Fruit fly (Drosophila melanogaster) whole organism, embryonic: ENCODE results near the gene CG43407.

ENCODE experiments used
- Bdp1 ChIP-seq: fragments of 200-800 bp; sonication (Bioruptor generic); optimal IDR thresholded peaks from 3 replicates; lab custom pipeline; 2016; ENCODE audit warnings: missing biosample characterization, missing genetic modification characterization
- CG11504 ChIP-seq: fragments of 200-800 bp; sonication (Bioruptor generic); optimal IDR thresholded peaks from 3 replicates; lab custom pipeline; 2019; ENCODE audit warnings: missing biosample characterization, mild to moderate bottlenecking, missing genetic modification characterization, moderate library complexity
- CG12104 ChIP-seq: fragments of 200-800 bp; sonication (Bioruptor generic); optimal IDR thresholded peaks from 3 replicates; lab custom pipeline; 2016; ENCODE audit warnings: missing biosample characterization, missing genetic modification characterization
- CG13894 ChIP-seq: fragments of 200-800 bp; sonication (Bioruptor generic); optimal IDR thresholded peaks from 3 replicates; lab custom pipeline; 2018; ENCODE audit warnings: missing biosample characterization, mild to moderate bottlenecking, missing genetic modification characterization, moderate library complexity
- CG16863 ChIP-seq: fragments of 200-800 bp; sonication (Bioruptor generic); optimal IDR thresholded peaks from 3 replicates; lab custom pipeline; 2016; ENCODE audit warnings: missing biosample characterization, missing genetic modification characterization
- CG18476 ChIP-seq: fragments of 200-800 bp; sonication (Bioruptor generic); optimal IDR thresholded peaks from 2 replicates; lab custom pipeline; 2016; ENCODE audit warnings: missing biosample characterization, mild to moderate bottlenecking, missing genetic modification characterization
- CG3065 ChIP-seq: fragments of 200-800 bp; sonication (Bioruptor generic); optimal IDR thresholded peaks from 2 replicates; lab custom pipeline; 2016; ENCODE audit warnings: missing biosample characterization, missing genetic modification characterization
- CG3163 ChIP-seq: fragments of 200-800 bp; sonication (Bioruptor generic); optimal IDR thresholded peaks from 3 replicates; lab custom pipeline; 2016; ENCODE audit warnings: missing biosample characterization, missing genetic modification characterization
- CG3847 ChIP-seq: fragments of 200-800 bp; sonication (Bioruptor generic); IDR thresholded peaks from 2 replicates; pipeline ENCODE4 v1.3.6; 2022; ENCODE audit warnings: missing biosample characterization, missing genetic modification characterization
- CG4617 ChIP-seq: fragments of 200-800 bp; sonication (Bioruptor generic); optimal IDR thresholded peaks from 3 replicates; lab custom pipeline; 2016; ENCODE audit warnings: missing biosample characterization, missing genetic modification characterization, borderline replicate concordance
- CG6175 ChIP-seq: fragments of 200-800 bp; sonication (Bioruptor generic); IDR thresholded peaks from 3 replicates; pipeline ENCODE4 v1.3.6; 2022; ENCODE audit warnings: missing biosample characterization, missing genetic modification characterization
- CG6683 ChIP-seq: fragments of 200-800 bp; sonication (Bioruptor generic); optimal IDR thresholded peaks from 2 replicates; lab custom pipeline; 2017; ENCODE audit warnings: missing biosample characterization, mild to moderate bottlenecking, missing genetic modification characterization, missing genetic modification reagents
- CG6689 ChIP-seq: fragments of 200-800 bp; sonication (Bioruptor generic); IDR thresholded peaks from 2 replicates; pipeline ENCODE4 v1.3.6; 2022; ENCODE audit warnings: missing biosample characterization, missing genetic modification characterization
- CG8478 ChIP-seq: fragments of >200 bp; optimal IDR thresholded peaks from 2 replicates; lab custom pipeline; 2018
- CG9797 ChIP-seq: fragments of 200-800 bp; sonication (Bioruptor generic); optimal IDR thresholded peaks from 3 replicates; lab custom pipeline; 2018; ENCODE audit warnings: missing biosample characterization, mild to moderate bottlenecking, missing genetic modification characterization
- CG9876 ChIP-seq: fragments of 200-800 bp; sonication (Bioruptor generic); optimal IDR thresholded peaks from 2 replicates; lab custom pipeline; 2016; ENCODE audit warnings: missing biosample characterization, missing genetic modification characterization
- CG9932 ChIP-seq: fragments of 200-800 bp; sonication (Bioruptor generic); IDR thresholded peaks from 2 replicates; pipeline ENCODE4 v1.3.6; 2022; ENCODE audit warnings: missing biosample characterization, missing genetic modification characterization
- CHES-1-like ChIP-seq: fragments of 200-800 bp; sonication (Bioruptor generic); optimal IDR thresholded peaks from 2 replicates; lab custom pipeline; 2016; ENCODE audit warnings: missing biosample characterization, missing genetic modification characterization
- Dad ChIP-seq: fragments of 200-800 bp; sonication (Bioruptor generic); optimal IDR thresholded peaks from 3 replicates; lab custom pipeline; 2016; ENCODE audit warnings: missing biosample characterization, missing genetic modification characterization
- E2f1 ChIP-seq: fragments of 200-800 bp; sonication (Bioruptor generic); IDR thresholded peaks from 2 replicates; pipeline ENCODE4 v1.3.6; 2022; ENCODE audit warnings: missing biosample characterization, missing genetic modification characterization
- Elba2 ChIP-seq: fragments of 200-800 bp; sonication (Bioruptor generic); optimal IDR thresholded peaks from 3 replicates; lab custom pipeline; 2016; ENCODE audit warnings: missing biosample characterization, missing genetic modification characterization
- Ets65A ChIP-seq: fragments of 200-800 bp; sonication (Bioruptor generic); peaks from one replicate; lab custom pipeline; 2016; ENCODE audit warnings: missing biosample characterization, missing genetic modification characterization
- Fer2 ChIP-seq: fragments of 200-800 bp; sonication (Bioruptor generic); optimal IDR thresholded peaks from 2 replicates; lab custom pipeline; 2018; ENCODE audit warnings: missing biosample characterization, mild to moderate bottlenecking, missing genetic modification characterization, moderate library complexity
- Gug ChIP-seq: fragments of 200-800 bp; sonication (Bioruptor generic); IDR thresholded peaks from 4 replicates; pipeline ENCODE4 v1.3.6; 2022; ENCODE audit warnings: missing biosample characterization, missing genetic modification characterization
- HLH3B ChIP-seq: fragments of 200-800 bp; sonication (Bioruptor generic); IDR thresholded peaks from 2 replicates; pipeline ENCODE4 v1.3.6; 2022; ENCODE audit warnings: missing biosample characterization, missing genetic modification characterization
- Hmr ChIP-seq: fragments of 200-800 bp; sonication (Bioruptor generic); optimal IDR thresholded peaks from 3 replicates; lab custom pipeline; 2017; ENCODE audit warnings: mild to moderate bottlenecking, missing biosample characterization, missing genetic modification reagents, missing genetic modification characterization
- Hmx ChIP-seq: fragments of 200-800 bp; sonication (Bioruptor generic); optimal IDR thresholded peaks from 2 replicates; lab custom pipeline; 2016; ENCODE audit warnings: missing biosample characterization, missing genetic modification characterization
- Neu2 ChIP-seq: fragments of 200-800 bp; sonication (Bioruptor generic); optimal IDR thresholded peaks from 3 replicates; lab custom pipeline; 2016; ENCODE audit warnings: missing biosample characterization, missing genetic modification characterization, borderline replicate concordance
- Sox100B ChIP-seq: fragments of 200-800 bp; sonication (Bioruptor generic); optimal IDR thresholded peaks from 3 replicates; lab custom pipeline; 2018; ENCODE audit warnings: missing biosample characterization, mild to moderate bottlenecking, missing genetic modification characterization
- Sry-δ ChIP-seq: fragments of 200-800 bp; sonication (Bioruptor generic); optimal IDR thresholded peaks from 2 replicates; lab custom pipeline; 2016; ENCODE audit warnings: missing biosample characterization, missing genetic modification characterization
- Usf ChIP-seq: fragments of 200-800 bp; sonication (Bioruptor generic); optimal IDR thresholded peaks from 2 replicates; lab custom pipeline; 2017; ENCODE audit warnings: missing genotype, missing biosample characterization, missing genetic modification characterization
- Xrp1 ChIP-seq: fragments of 200-800 bp; sonication (Bioruptor generic); IDR thresholded peaks from 2 replicates; pipeline ENCODE4 v1.3.6; 2022; ENCODE audit warnings: missing biosample characterization, missing genetic modification characterization
- YL-1 ChIP-seq: fragments of 200-800 bp; sonication (Bioruptor generic); optimal IDR thresholded peaks from 3 replicates; lab custom pipeline; 2017; ENCODE audit warnings: missing biosample characterization, mild to moderate bottlenecking, missing genetic modification characterization
- ap ChIP-seq: fragments of 200-800 bp; sonication (Bioruptor generic); IDR thresholded peaks from 2 replicates; pipeline ENCODE4 v1.3.6; 2022; ENCODE audit warnings: missing biosample characterization, missing genetic modification characterization
- btn ChIP-seq: fragments of 200-800 bp; sonication (Bioruptor generic); optimal IDR thresholded peaks from 2 replicates; lab custom pipeline; 2016; ENCODE audit warnings: missing biosample characterization, missing genetic modification characterization
- caup ChIP-seq: fragments of 200-800 bp; sonication (Bioruptor generic); optimal IDR thresholded peaks from 3 replicates; lab custom pipeline; 2017; ENCODE audit warnings: missing biosample characterization, mild to moderate bottlenecking, missing genetic modification characterization, moderate library complexity; ENCODE audit not compliant: severe bottlenecking
- crol ChIP-seq: fragments of 200-800 bp; sonication (Bioruptor generic); IDR thresholded peaks from 2 replicates; pipeline ENCODE4 v1.3.6; 2022; ENCODE audit warnings: missing biosample characterization, missing genetic modification characterization
- dan ChIP-seq: fragments of 200-800 bp; sonication (Bioruptor generic); IDR thresholded peaks from 2 replicates; pipeline ENCODE4 v1.3.6; 2022; ENCODE audit warnings: missing biosample characterization, missing genetic modification characterization
- ems ChIP-seq: fragments of 200-800 bp; sonication (Bioruptor generic); optimal IDR thresholded peaks from 3 replicates; lab custom pipeline; 2016; ENCODE audit warnings: missing biosample characterization, missing genetic modification characterization
- ewg ChIP-seq: fragments of 200-800 bp; sonication (Bioruptor generic); optimal IDR thresholded peaks from 3 replicates; lab custom pipeline; 2017; ENCODE audit warnings: mild to moderate bottlenecking, missing biosample characterization, missing genetic modification reagents, missing genetic modification characterization
- fru ChIP-seq: fragments of >200 bp; optimal IDR thresholded peaks from 2 replicates; lab custom pipeline; 2017
- hb ChIP-seq: fragments of 200-800 bp; sonication (Bioruptor generic); IDR thresholded peaks from 3 replicates; pipeline ENCODE4 v1.3.6; 2022; ENCODE audit warnings: missing biosample characterization, missing genetic modification characterization; ENCODE audit not compliant: partially characterized antibody
- her ChIP-seq: fragments of 200-800 bp; sonication (Bioruptor generic); optimal IDR thresholded peaks from 2 replicates; lab custom pipeline; 2016; ENCODE audit warnings: missing biosample characterization, missing genetic modification characterization
- hth ChIP-seq: fragments of >200 bp; optimal IDR thresholded peaks from 2 replicates; lab custom pipeline; 2017; ENCODE audit warnings: inconsistent platforms
- klu ChIP-seq: fragments of 200-800 bp; sonication (Bioruptor generic); IDR thresholded peaks from 2 replicates; pipeline ENCODE4 v1.3.6; 2022; ENCODE audit warnings: missing biosample characterization, missing genetic modification characterization
- mirr ChIP-seq: fragments of 200-800 bp; sonication (Bioruptor generic); optimal IDR thresholded peaks from 3 replicates; lab custom pipeline; 2018; ENCODE audit warnings: missing biosample characterization, mild to moderate bottlenecking, missing genetic modification characterization
- pho ChIP-seq: fragments of 200-800 bp; sonication (Bioruptor generic); optimal IDR thresholded peaks from 2 replicates; lab custom pipeline; 2016; ENCODE audit warnings: missing biosample characterization, missing genetic modification characterization
- psq ChIP-seq: fragments of 200-800 bp; sonication (Bioruptor generic); optimal IDR thresholded peaks from 2 replicates; lab custom pipeline; 2017; ENCODE audit warnings: missing biosample characterization, missing genetic modification characterization
- toy ChIP-seq: fragments of 200-800 bp; sonication (Bioruptor generic); IDR thresholded peaks from 2 replicates; pipeline ENCODE4 v1.3.6; 2022; ENCODE audit warnings: missing biosample characterization, missing genetic modification characterization
- trh ChIP-seq: fragments of 200-800 bp; sonication (Bioruptor generic); optimal IDR thresholded peaks from 2 replicates; lab custom pipeline; 2016; ENCODE audit warnings: missing biosample characterization, missing genetic modification characterization
- tup ChIP-seq: fragments of 200-800 bp; sonication (Bioruptor generic); optimal IDR thresholded peaks from 2 replicates; lab custom pipeline; 2016; ENCODE audit warnings: missing biosample characterization, mild to moderate bottlenecking, missing genetic modification characterization, moderate library complexity
- twi ChIP-seq: fragments of 200-800 bp; optimal IDR thresholded peaks from 2 replicates; lab custom pipeline; 2019; ENCODE audit warnings: missing biosample characterization, mild to moderate bottlenecking, missing genetic modification characterization, moderate library complexity
- tx ChIP-seq: fragments of 200-800 bp; sonication (Bioruptor generic); optimal IDR thresholded peaks from 2 replicates; lab custom pipeline; 2016; ENCODE audit warnings: missing biosample characterization, missing genetic modification characterization

Gene CG43407

dm6 chr3L:19016133-19016804 is 36.9 kb downstream of the CG43407 start (continued):
- TF ChIP-seq caup (GFP tag; lab: Kevin White, UChicago) (no peak), Xrp1 (GFP tag; lab: Robert Waterston, UW) (no peak), CG16863 (GFP tag; lab: Kevin White, UChicago) (no peak), HLH3B (GFP tag; lab: Robert Waterston, UW) (no peak), CG9797 (no peak), CG3847 (GFP tag; lab: Robert Waterston, UW) (no peak), ems (no peak), tup (GFP tag; lab: Kevin White, UChicago) (no peak), CG8478 (lab: Kevin White, UChicago) (no peak), CG6175 (GFP tag; lab: Robert Waterston, UW) (peak; percentile 84), CG13894 (tag; lab: Kevin White, UChicago) (peak; percentile 82), CG9932 (GFP tag; lab: Robert Waterston, UW) (peak; percentile 58), psq (GFP tag; lab: Kevin White, UChicago) (no peak), mirr (no peak), Sry-δ (GFP tag; lab: Kevin White, UChicago) (no peak), CG9876 (GFP tag; lab: Kevin White, UChicago) (no peak), YL-1 (no peak), CG3065 (no peak), her (GFP tag; lab: Kevin White, UChicago) (no peak), ap (GFP tag; lab: Robert Waterston, UW) (no peak), Neu2 (GFP tag; lab: Kevin White, UChicago) (no peak), CHES-1-like (GFP tag; lab: Kevin White, UChicago) (no peak), CG3163 (GFP tag; lab: Kevin White, UChicago) (no peak), toy (GFP tag; lab: Robert Waterston, UW) (no peak), Bdp1 (GFP tag; lab: Kevin White, UChicago) (no peak), tx (GFP tag; lab: Kevin White, UChicago) (no peak), CG11504 (tag; lab: Kevin White, UChicago) (peak; percentile 59), pho (GFP tag; lab: Kevin White, UChicago) (no peak), Fer2 (no peak), CG6683 (GFP tag; lab: Kevin White, UChicago) (no peak), Hmr (peak; percentile 63), Elba2 (GFP tag; lab: Kevin White, UChicago) (no peak), ewg (GFP tag; lab: Kevin White, UChicago) (no peak), hth (lab: Kevin White, UChicago) (no peak), dan (GFP tag; lab: Robert Waterston, UW) (no peak), CG4617 (GFP tag; lab: Kevin White, UChicago) (no peak), Ets65A (GFP tag; lab: Kevin White, UChicago) (no peak), Sox100B (GFP tag; lab: Kevin White, UChicago) (peak; percentile 48), crol (GFP tag; lab: Robert Waterston, UW) (peak; percentile 86), trh (GFP tag; lab: Kevin White, UChicago) (no peak), CG6689 (GFP tag; lab: Robert Waterston, UW) (0 out of 2 replicates have a peak, but pooled peaks have one; percentile 16), Gug (no peak; the same call in 3 of the 4 replicates), Dad (GFP tag; lab: Kevin White, UChicago) (no peak), klu (GFP tag; lab: Robert Waterston, UW) (no peak), Hmx (no peak), hb (GFP tag; lab: Robert Waterston, UW) (no peak), CG18476 (GFP tag; lab: Kevin White, UChicago) (peak; percentile 20), fru (lab: Kevin White, UChicago) (no peak), CG12104 (GFP tag; lab: Kevin White, UChicago) (peak; percentile 41), twi (tag; lab: Kevin White, UChicago) (no peak), E2f1 (GFP tag; lab: Robert Waterston, UW) (no peak), btn (GFP tag; lab: Kevin White, UChicago) (no peak), Usf (GFP tag; lab: Kevin White, UChicago) (no peak)
